Worm (Caenorhabditis elegans) whole organism, late embryonic: ENCODE results near the gene ins-10.

Experiments used
- T23F11.4 ChIP-seq: fragments of 200-800 bp; sonication (Bioruptor generic); optimal IDR thresholded peaks from 2 replicates; lab custom pipeline; 2018; ENCODE audit warnings: mild to moderate bottlenecking, missing genetic modification characterization, missing compliant biosample characterization
- ceh-30 ChIP-seq: fragments of 150-350 bp; optimal IDR thresholded peaks from 2 replicates; lab custom pipeline; 2014; ENCODE audit warnings: missing biosample characterization, missing genetic modification characterization
- fkh-6 ChIP-seq: sonication (generic microtip); optimal IDR thresholded peaks from 2 replicates; lab custom pipeline; 2016; ENCODE audit warnings: missing genetic modification characterization, missing compliant biosample characterization
- lim-6 ChIP-seq: sonication (generic microtip); optimal IDR thresholded peaks from 2 replicates; lab custom pipeline; 2016; ENCODE audit warnings: missing genetic modification characterization, missing compliant biosample characterization
- nhr-232 ChIP-seq: sonication (generic microtip); optimal IDR thresholded peaks from 2 replicates; lab custom pipeline; 2016; ENCODE audit warnings: missing genetic modification characterization, missing compliant biosample characterization
- pha-4 ChIP-seq: fragments of 150-350 bp; optimal IDR thresholded peaks from 2 replicates; lab custom pipeline; 2018; ENCODE audit warnings: missing biosample characterization, missing genetic modification reagents, missing genetic modification characterization
- pqm-1 ChIP-seq: sonication (generic microtip); optimal IDR thresholded peaks from 2 replicates; lab custom pipeline; 2016; ENCODE audit warnings: missing genetic modification characterization, missing compliant biosample characterization
- ref-2 ChIP-seq: sonication (generic microtip); optimal IDR thresholded peaks from 2 replicates; lab custom pipeline; 2016; ENCODE audit warnings: missing genetic modification characterization, missing compliant biosample characterization
- sox-4 ChIP-seq: sonication (generic microtip); optimal IDR thresholded peaks from 2 replicates; lab custom pipeline; 2017; ENCODE audit warnings: mild to moderate bottlenecking, missing genetic modification characterization, inconsistent platforms, missing compliant biosample characterization
- tbx-2 ChIP-seq: sonication (generic microtip); optimal IDR thresholded peaks from 2 replicates; lab custom pipeline; 2016; ENCODE audit warnings: missing genetic modification characterization, missing compliant biosample characterization
- ttx-3 ChIP-seq: sonication (generic microtip); optimal IDR thresholded peaks from 2 replicates; lab custom pipeline; 2016; ENCODE audit warnings: missing genetic modification reagents, missing genetic modification characterization, missing compliant biosample characterization
- unc-55 ChIP-seq: sonication (generic microtip); optimal IDR thresholded peaks from 2 replicates; lab custom pipeline; 2017; ENCODE audit warnings: missing biosample characterization, missing genetic modification reagents, missing genetic modification characterization
- unc-86 ChIP-seq: sonication (generic microtip); optimal IDR thresholded peaks from 2 replicates; lab custom pipeline; 2016; ENCODE audit warnings: missing genetic modification characterization, missing compliant biosample characterization

DNA sequence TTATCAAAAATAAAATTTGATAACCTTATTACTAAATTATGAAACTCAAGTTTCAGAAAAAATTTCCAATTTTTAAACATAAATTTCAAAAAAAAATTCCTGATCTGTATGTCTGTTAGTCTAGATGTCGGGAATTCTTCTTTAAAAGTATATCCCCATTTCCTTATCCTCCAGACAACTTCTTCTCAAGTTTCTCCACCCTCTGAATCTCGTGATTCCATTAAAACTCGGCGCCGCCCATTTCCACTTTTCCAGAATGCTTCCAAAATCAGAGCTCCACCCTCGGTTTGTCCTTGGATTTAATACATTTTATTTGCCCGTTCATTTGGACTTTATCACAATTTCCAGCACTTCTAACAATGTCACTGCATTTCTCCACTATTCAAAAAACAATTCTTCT, at the start of gene ins-10:
- TF ChIP-seq ceh-30 (tag; lab: Kevin White, UChicago) = no peak
- no peak for TF ChIP-seq ttx-3 (tag; lab: Kevin White, UChicago)
- no peak for TF ChIP-seq tbx-2 (tag; lab: Kevin White, UChicago)
- no peak for TF ChIP-seq T23F11.4 (GFP tag; lab: Kevin White, UChicago)
- TF ChIP-seq nhr-232 (tag; lab: Kevin White, UChicago) = no peak
- no peak for TF ChIP-seq ref-2 (tag; lab: Kevin White, UChicago)
- no peak for TF ChIP-seq fkh-6 (tag; lab: Kevin White, UChicago)
- no peak for TF ChIP-seq pqm-1 (tag; lab: Kevin White, UChicago)
- TF ChIP-seq lim-6 (tag; lab: Kevin White, UChicago) = no peak
- TF ChIP-seq pha-4 = no peak
- no peak for TF ChIP-seq unc-55 (GFP tag; lab: Kevin White, UChicago)
- TF ChIP-seq unc-86 (tag; lab: Kevin White, UChicago) = no peak
- TF ChIP-seq sox-4 (tag; lab: Kevin White, UChicago) = no peak
